Worm (Caenorhabditis elegans) whole organism, L4 larva: ENCODE results near the gene ckb-3.
"Not testable (repeated sequence)": the region's sequence is repeated elsewhere in the genome, so short reads cannot be mapped to it uniquely, and the experiment has no call there.

ENCODE experiments used
- D1046.2 ChIP-seq: fragments of 200-800 bp; sonication (Bioruptor generic); IDR thresholded peaks from 2 replicates; pipeline ENCODE4 v1.3.6; 2022; ENCODE audit warnings: missing genetic modification characterization, missing compliant biosample characterization
- F10B5.3 ChIP-seq: sonication (generic microtip); optimal IDR thresholded peaks from 2 replicates; lab custom pipeline; 2016; ENCODE audit warnings: mild to moderate bottlenecking, missing genetic modification characterization, missing compliant biosample characterization
- F44E2.7 ChIP-seq: fragments of 200-800 bp; sonication (Bioruptor generic); IDR thresholded peaks from 2 replicates; pipeline ENCODE4 v2.1.2; 2022; ENCODE audit warnings: missing genetic modification characterization, missing compliant biosample characterization
- F49E8.2 ChIP-seq: sonication (generic microtip); optimal IDR thresholded peaks from 2 replicates; lab custom pipeline; 2016; ENCODE audit warnings: missing compliant biosample characterization, mild to moderate bottlenecking, missing genetic modification characterization, borderline replicate concordance
- T26A8.4 ChIP-seq: fragments of 200-800 bp; sonication (Bioruptor generic); IDR thresholded peaks from 2 replicates; pipeline ENCODE4 v1.3.6; 2022; ENCODE audit warnings: missing genetic modification characterization, missing compliant biosample characterization
- Y75B8A.6 ChIP-seq: fragments of 200-800 bp; sonication (Bioruptor generic); IDR thresholded peaks from 2 replicates; pipeline ENCODE4 v1.3.6; 2022; ENCODE audit warnings: missing genetic modification reagents, missing genetic modification characterization, missing compliant biosample characterization
- ZK337.2 ChIP-seq: fragments of 200-800 bp; sonication (Bioruptor generic); IDR thresholded peaks from 2 replicates; pipeline ENCODE4 v1.3.6; 2022; ENCODE audit warnings: missing genetic modification reagents, missing genetic modification characterization, missing compliant biosample characterization
- aha-1 ChIP-seq: fragments of 150-350 bp; peaks from one replicate; lab custom pipeline; 2014; ENCODE audit warnings: missing biosample characterization, missing genetic modification characterization
- arid-1 ChIP-seq: fragments of 200-800 bp; sonication (Bioruptor generic); conservative IDR thresholded peaks from 2 replicates; pipeline ENCODE4 v1.3.6; 2022; ENCODE audit warnings: missing genetic modification reagents, missing genetic modification characterization, missing compliant biosample characterization
- ctbp-1 ChIP-seq: fragments of 200-800 bp; sonication (Bioruptor generic); IDR thresholded peaks from 2 replicates; pipeline ENCODE4 v1.3.6; 2022; ENCODE audit warnings: missing genetic modification reagents, missing genetic modification characterization, missing compliant biosample characterization
- daf-16 ChIP-seq, 3 experiments: sonication (generic microtip); optimal IDR thresholded peaks; 2 replicates each; lab custom pipeline; 2016 to 2017; ENCODE audit warnings: missing genetic modification characterization in 3 of 3, missing genetic modification reagents in 3 of 3, mild to moderate bottlenecking in 2 of 3, missing compliant biosample characterization in 2 of 3, missing biosample characterization in 1 of 3, moderate library complexity in 1 of 3
- dmd-6 ChIP-seq: fragments of 200-800 bp; sonication (Bioruptor generic); IDR thresholded peaks from 2 replicates; pipeline ENCODE4 v1.3.6; 2022; ENCODE audit warnings: missing genetic modification reagents, missing genetic modification characterization, missing compliant biosample characterization
- dmd-8 ChIP-seq: fragments of 200-800 bp; sonication (Bioruptor generic); IDR thresholded peaks from 2 replicates; pipeline ENCODE4 v1.3.6; 2022; ENCODE audit warnings: missing genetic modification characterization, missing compliant biosample characterization
- dmd-9 ChIP-seq: fragments of 200-800 bp; sonication (Bioruptor generic); IDR thresholded peaks from 2 replicates; pipeline ENCODE4 v1.3.6; 2022; ENCODE audit warnings: missing genetic modification reagents, missing genetic modification characterization, missing compliant biosample characterization
- duxl-1 ChIP-seq: sonication (generic microtip); optimal IDR thresholded peaks from 2 replicates; lab custom pipeline; 2016; ENCODE audit warnings: mild to moderate bottlenecking, missing genetic modification characterization, moderate library complexity, missing compliant biosample characterization; ENCODE audit not compliant: poor library complexity
- dve-1 ChIP-seq: sonication (generic microtip); optimal IDR thresholded peaks from 2 replicates; lab custom pipeline; 2017; ENCODE audit warnings: antibody characterized with exemption, mild to moderate bottlenecking, missing genetic modification characterization, missing compliant biosample characterization; ENCODE audit not compliant: insufficient read depth
- hif-1 ChIP-seq, 2 experiments: sonication (generic microtip); optimal IDR thresholded peaks; 2 replicates each; lab custom pipeline; 2016 to 2017; ENCODE audit warnings: missing compliant biosample characterization in 2 of 2, missing genetic modification characterization in 2 of 2, missing genetic modification reagents in 2 of 2, missing genotype in 2 of 2, mild to moderate bottlenecking in 1 of 2
- hmg-1.1 ChIP-seq: fragments of 200-800 bp; sonication (Bioruptor generic); IDR thresholded peaks from 2 replicates; pipeline ENCODE4 v1.3.6; 2022; ENCODE audit warnings: missing genetic modification reagents, missing genetic modification characterization, missing compliant biosample characterization
- jun-1 ChIP-seq: fragments of 150-350 bp; optimal IDR thresholded peaks from 2 replicates; lab custom pipeline; 2014; ENCODE audit warnings: missing biosample characterization, missing genetic modification reagents, missing genetic modification characterization
- lin-1 ChIP-seq: fragments of 200-800 bp; sonication (Bioruptor generic); IDR thresholded peaks from 2 replicates; pipeline ENCODE4 v1.3.6; 2022; ENCODE audit warnings: missing genetic modification reagents, missing genetic modification characterization, missing compliant biosample characterization
- lin-13 ChIP-seq: fragments of 150-350 bp; optimal IDR thresholded peaks from 2 replicates; lab custom pipeline; 2014; ENCODE audit warnings: missing biosample characterization, missing genetic modification reagents, missing genetic modification characterization
- lin-15B ChIP-seq: fragments of 150-350 bp; sonication (generic microtip); optimal IDR thresholded peaks from 3 replicates; lab custom pipeline; 2014; ENCODE audit warnings: missing biosample characterization, missing genetic modification characterization
- lin-38 ChIP-seq: fragments of 200-800 bp; sonication (Bioruptor generic); IDR thresholded peaks from 2 replicates; pipeline ENCODE4 v1.3.6; 2022; ENCODE audit warnings: missing genetic modification reagents, missing genetic modification characterization, missing compliant biosample characterization
- lsy-2 ChIP-seq, 2 experiments: fragments of 150-350 bp in 1 of 2; sonication (generic microtip) in 1 of 2; optimal IDR thresholded peaks; 2 replicates each; lab custom pipeline; 2014 to 2017; ENCODE audit warnings: missing biosample characterization in 2 of 2, missing genetic modification characterization in 2 of 2
- mdl-1 ChIP-seq, 2 experiments: fragments of 150-350 bp in 1 of 2; sonication (generic microtip) in 1 of 2; optimal IDR thresholded peaks; 2 replicates each; lab custom pipeline; 2014 to 2017; ENCODE audit warnings: missing biosample characterization in 2 of 2, missing genetic modification characterization in 2 of 2
- mdt-29 ChIP-seq: fragments of 200-800 bp; sonication (Bioruptor generic); IDR thresholded peaks from 2 replicates; pipeline ENCODE4 v1.3.6; 2022; ENCODE audit warnings: missing genetic modification reagents, missing genetic modification characterization, missing compliant biosample characterization
- mes-2 ChIP-seq: sonication (generic microtip); optimal IDR thresholded peaks from 2 replicates; lab custom pipeline; 2016; ENCODE audit warnings: missing genotype, mild to moderate bottlenecking, missing genetic modification characterization, missing compliant biosample characterization; ENCODE audit not compliant: poor library complexity, severe bottlenecking
- nhr-42 ChIP-seq: fragments of 200-800 bp; sonication (Bioruptor generic); IDR thresholded peaks from 2 replicates; pipeline ENCODE4 v1.3.6; 2022; ENCODE audit warnings: missing genetic modification characterization, missing compliant biosample characterization
- nhr-48 ChIP-seq: sonication (generic microtip); optimal IDR thresholded peaks from 2 replicates; lab custom pipeline; 2016; ENCODE audit warnings: mild to moderate bottlenecking, missing genetic modification characterization, missing compliant biosample characterization
- nhr-6 ChIP-seq: fragments of 150-350 bp; optimal IDR thresholded peaks from 2 replicates; lab custom pipeline; 2014; ENCODE audit warnings: missing biosample characterization, missing genetic modification characterization
- nhr-77 ChIP-seq: fragments of 150-350 bp; optimal IDR thresholded peaks from 2 replicates; lab custom pipeline; 2014; ENCODE audit warnings: missing biosample characterization, missing genetic modification characterization
- pha-4 ChIP-seq, 2 experiments: fragments of 150-350 bp in 1 of 2; fragments of 200-800 bp in 1 of 2; sonication (Bioruptor generic) in 1 of 2; IDR thresholded peaks in 1 of 2; optimal IDR thresholded peaks in 1 of 2; 2 replicates each; pipeline versions ENCODE4 v1.3.6 to Lab custom; 2014 to 2022; ENCODE audit warnings: missing genetic modification characterization in 2 of 2, missing genetic modification reagents in 2 of 2, missing biosample characterization in 1 of 2, missing compliant biosample characterization in 1 of 2
- pqm-1 ChIP-seq: sonication (generic microtip); optimal IDR thresholded peaks from 2 replicates; lab custom pipeline; 2017; ENCODE audit warnings: missing biosample characterization, missing genetic modification characterization
- rbr-2 ChIP-seq: sonication (generic microtip); optimal IDR thresholded peaks from 2 replicates; lab custom pipeline; 2016; ENCODE audit warnings: missing genotype, missing genetic modification characterization, missing compliant biosample characterization
- spr-1 ChIP-seq: sonication (generic microtip); optimal IDR thresholded peaks from 2 replicates; lab custom pipeline; 2016; ENCODE audit warnings: mild to moderate bottlenecking, missing genetic modification characterization, missing compliant biosample characterization
- spr-3 ChIP-seq: fragments of 200-800 bp; sonication (Bioruptor generic); optimal IDR thresholded peaks from 2 replicates; lab custom pipeline; 2018; ENCODE audit warnings: mild to moderate bottlenecking, missing genetic modification characterization, missing compliant biosample characterization
- tag-97 ChIP-seq: fragments of 200-800 bp; sonication (Bioruptor generic); IDR thresholded peaks from 2 replicates; pipeline ENCODE4 v1.3.6; 2022; ENCODE audit warnings: missing genetic modification characterization, missing compliant biosample characterization
- unc-62 ChIP-seq, 3 experiments: fragments of 150-350 bp in 1 of 3; sonication (generic microtip); optimal IDR thresholded peaks in 2 of 3; peaks in 1 of 3; 1 replicate in 1 of 3; 2 replicates in 2 of 3; lab custom pipeline; 2014 to 2017; ENCODE audit warnings: missing biosample characterization in 3 of 3, missing genetic modification characterization in 3 of 3, missing genetic modification reagents in 3 of 3, missing genotype in 1 of 3
- vab-7 ChIP-seq: fragments of 200-800 bp; sonication (Bioruptor generic); IDR thresholded peaks from 2 replicates; pipeline ENCODE4 v1.3.6; 2022; ENCODE audit warnings: missing genetic modification reagents, missing genetic modification characterization, missing compliant biosample characterization
- zag-1 ChIP-seq: fragments of 150-350 bp; optimal IDR thresholded peaks from 2 replicates; lab custom pipeline; 2014; ENCODE audit warnings: missing biosample characterization, missing genetic modification characterization
- zfp-2 ChIP-seq: sonication (generic microtip); optimal IDR thresholded peaks from 2 replicates; lab custom pipeline; 2016; ENCODE audit warnings: mild to moderate bottlenecking, missing genetic modification characterization, missing compliant biosample characterization
- ztf-11 ChIP-seq: fragments of 150-350 bp; optimal IDR thresholded peaks from 2 replicates; lab custom pipeline; 2014; ENCODE audit warnings: missing biosample characterization, missing genetic modification characterization

The ckb-3 gene

ce11 chrIII:4364974-4365373 lies 5.7 kb upstream of the ckb-3 start, which contains the start of gene ckb-1:
ckb-1 (plus strand) TSS chrIII:4365274.
- TF ChIP-seq lin-38: peak; percentile 39; the same call in 1 of the 2 replicates
- no peak for TF ChIP-seq nhr-77
- peak; percentile 8 for TF ChIP-seq mes-2 (tag; lab: Kevin White, UChicago)
- no peak for TF ChIP-seq dmd-8 (GFP tag; lab: Robert Waterston, UW)
- no peak for TF ChIP-seq F10B5.3 (tag; lab: Kevin White, UChicago)
- TF ChIP-seq nhr-42: no peak
- TF ChIP-seq unc-62 (GFP tag; optimal IDR thresholded peaks at IDR 0.05 in 1 of 2; lab: Kevin White, UChicago): no peak
- TF ChIP-seq unc-62 (tag; optimal IDR thresholded peaks at IDR 0.05; lab: Kevin White, UChicago): no peak
- no peak for TF ChIP-seq ztf-11
- no peak for TF ChIP-seq nhr-6 (tag; lab: Kevin White, UChicago)
- TF ChIP-seq mdt-29 (GFP tag; lab: Robert Waterston, UW): no peak
- no peak for TF ChIP-seq Y75B8A.6 (GFP tag; lab: Robert Waterston, UW)
- TF ChIP-seq arid-1 (GFP tag; lab: Robert Waterston, UW): no peak
- no peak for TF ChIP-seq F49E8.2 (tag; lab: Kevin White, UChicago)
- TF ChIP-seq tag-97 (GFP tag; lab: Robert Waterston, UW): no peak
- no peak for TF ChIP-seq lin-15B (tag; lab: Kevin White, UChicago)
- no peak for TF ChIP-seq aha-1 (tag; lab: Kevin White, UChicago)
- TF ChIP-seq lsy-2 (tag; optimal IDR thresholded peaks at IDR 0.05; lab: Kevin White, UChicago): peak in 1 of 2 experiments; percentile 7
- TF ChIP-seq lin-13 (GFP tag; lab: Kevin White, UChicago): no peak
- TF ChIP-seq dve-1 (tag; lab: Kevin White, UChicago): peak; percentile 15

DNA sequence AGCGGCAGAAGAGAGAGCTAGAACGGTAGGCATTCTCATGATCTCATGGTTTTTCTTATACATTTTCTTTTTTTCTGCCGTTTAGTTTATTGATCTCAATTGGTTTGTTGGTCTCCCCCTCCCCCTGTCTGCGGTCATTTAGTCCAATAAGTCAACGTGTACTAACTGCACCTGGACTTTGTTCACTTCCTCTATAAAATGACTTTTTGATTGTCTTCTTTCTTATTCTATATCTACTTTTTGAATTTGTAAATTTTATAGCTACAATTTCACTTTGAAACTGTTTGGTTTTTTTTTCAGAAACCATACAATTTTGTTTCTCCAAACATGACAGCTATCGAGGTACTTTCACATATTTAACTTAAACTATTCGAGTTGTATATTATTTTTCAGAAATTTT lies 3.0 kb upstream of the ckb-3 start, which contains the start of gene ckb-2:
Gene ckb-2, plus strand, starts transcription at position 301 of the 400 bp plus-strand sequence.
- TF ChIP-seq arid-1 (GFP tag; lab: Robert Waterston, UW) (no peak), zfp-2 (tag; lab: Kevin White, UChicago) (no peak), zag-1 (tag; lab: Kevin White, UChicago) (no peak)

DNA sequence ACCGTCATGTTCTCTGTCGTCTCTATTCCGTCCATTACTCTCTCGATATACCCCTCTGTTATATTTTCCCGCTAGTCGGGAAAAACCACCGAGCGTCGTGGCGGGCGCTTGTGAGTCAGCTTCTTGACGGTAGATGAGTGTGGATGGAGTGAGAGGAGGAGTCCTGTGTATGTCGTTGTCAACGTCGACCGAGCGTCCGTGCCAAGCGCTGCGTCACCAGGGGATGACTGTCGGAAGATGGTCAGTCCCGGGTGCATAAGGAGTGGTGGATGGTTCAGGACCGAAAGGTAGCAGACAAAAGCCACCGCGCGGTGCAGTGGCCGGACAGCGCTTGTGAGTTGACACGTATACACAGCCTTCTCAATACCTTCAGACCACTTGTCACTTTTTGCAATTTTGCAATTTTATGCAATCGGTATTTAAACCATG lies 1.3 kb upstream of the ckb-3 start:
- peak; percentile 63 for TF ChIP-seq spr-1 (tag; lab: Kevin White, UChicago)
- TF ChIP-seq ZK337.2 (GFP tag; lab: Robert Waterston, UW): peak; percentile 64; the same call in 1 of the 2 replicates
- TF ChIP-seq lin-1 (GFP tag; lab: Robert Waterston, UW): 0 out of 2 replicates have a peak, but pooled peaks have one; percentile 43
- TF ChIP-seq D1046.2 (GFP tag; lab: Robert Waterston, UW): peak; percentile 52; the same call in 1 of the 2 replicates
- TF ChIP-seq duxl-1 (tag; lab: Kevin White, UChicago): peak; percentile 5
- TF ChIP-seq daf-16 (GFP tag; optimal IDR thresholded peaks at IDR 0.05; lab: Kevin White, UChicago): peak; percentile 20 to 54
- peak; percentile 24 for TF ChIP-seq daf-16 (tag; optimal IDR thresholded peaks at IDR 0.05; lab: Kevin White, UChicago)
- peak; percentile 69; the same call in 1 of the 2 replicates for TF ChIP-seq nhr-42
- TF ChIP-seq pha-4 (GFP tag; IDR thresholded peaks at IDR 0.05; lab: Robert Waterston, UW): peak; percentile 84
- TF ChIP-seq pha-4 (tag; optimal IDR thresholded peaks at IDR 0.05; lab: Kevin White, UChicago): not testable (repeated sequence)
- TF ChIP-seq rbr-2 (tag; lab: Kevin White, UChicago): peak; percentile 74
- peak; percentile 3 for TF ChIP-seq pqm-1
- TF ChIP-seq Y75B8A.6 (GFP tag; lab: Robert Waterston, UW): peak; percentile 59; the same call in 1 of the 2 replicates
- peak; percentile 85 for TF ChIP-seq dmd-6 (GFP tag; lab: Robert Waterston, UW)
- peak; percentile 6 for TF ChIP-seq jun-1 (tag; lab: Kevin White, UChicago)
- peak; percentile 84 for TF ChIP-seq lin-38
- TF ChIP-seq spr-3 (GFP tag; lab: Kevin White, UChicago): peak; percentile 51
- peak; percentile 69; the same call in 1 of the 2 replicates for TF ChIP-seq ctbp-1 (GFP tag; lab: Robert Waterston, UW)
- peak; percentile 39; the same call in 1 of the 2 replicates for TF ChIP-seq dmd-9
- TF ChIP-seq hif-1 (tag; optimal IDR thresholded peaks at IDR 0.05; lab: Kevin White, UChicago): peak in 1 of 2 experiments; percentile 24
- TF ChIP-seq T26A8.4 (GFP tag; lab: Robert Waterston, UW): peak; percentile 84
- TF ChIP-seq nhr-6 (tag; lab: Kevin White, UChicago): peak; percentile 30
- peak; percentile 49 for TF ChIP-seq F10B5.3 (tag; lab: Kevin White, UChicago)
- peak; percentile 67 for TF ChIP-seq nhr-48
- peak; percentile 58; the same call in 1 of the 2 replicates for TF ChIP-seq vab-7 (GFP tag; lab: Robert Waterston, UW)
- TF ChIP-seq arid-1 (GFP tag; lab: Robert Waterston, UW): peak; percentile 45; the same call in 1 of the 2 replicates
- TF ChIP-seq mdl-1 (tag; optimal IDR thresholded peaks at IDR 0.05; lab: Kevin White, UChicago): peak in 1 of 2 experiments; percentile 17
- peak; percentile 78; the same call in 1 of the 2 replicates for TF ChIP-seq dmd-8 (GFP tag; lab: Robert Waterston, UW)
- peak; percentile 75; the same call in 1 of the 2 replicates for TF ChIP-seq F44E2.7 (GFP tag; lab: Robert Waterston, UW)
- peak; percentile 61 for TF ChIP-seq dve-1 (tag; lab: Kevin White, UChicago)
- peak; percentile 88 for TF ChIP-seq hmg-1.1 (GFP tag; lab: Robert Waterston, UW)
